Worm (Caenorhabditis elegans) whole organism, mixed stage, embryonic: Measurements from ENCODE around the gene lin-5.

Experiments
- blmp-1 ChIP-seq: fragments of 150-350 bp; optimal IDR thresholded peaks from 2 replicates; lab custom pipeline; 2014; ENCODE audit warnings: missing biosample characterization, missing genetic modification characterization
- ceh-43 ChIP-seq: fragments of 200-800 bp; sonication (Bioruptor generic); optimal IDR thresholded peaks from 2 replicates; lab custom pipeline; 2018; ENCODE audit warnings: mild to moderate bottlenecking, missing genetic modification characterization, moderate library complexity, missing compliant biosample characterization
- elt-1 ChIP-seq: sonication (generic microtip); optimal IDR thresholded peaks from 2 replicates; lab custom pipeline; 2017; ENCODE audit warnings: missing genetic modification characterization, mild to moderate bottlenecking, missing compliant biosample characterization, antibody characterized with exemption, moderate library complexity, borderline replicate concordance; ENCODE audit not compliant: insufficient read depth
- ham-2 ChIP-seq: fragments of 200-800 bp; sonication (Bioruptor generic); optimal IDR thresholded peaks from 2 replicates; lab custom pipeline; 2018; ENCODE audit warnings: mild to moderate bottlenecking, missing genetic modification characterization, missing compliant biosample characterization
- mep-1 ChIP-seq: fragments of 150-350 bp; optimal IDR thresholded peaks from 2 replicates; lab custom pipeline; 2017; ENCODE audit warnings: missing biosample characterization, missing genetic modification reagents, missing genetic modification characterization, inconsistent platforms
- nhr-76 ChIP-seq: sonication (generic microtip); optimal IDR thresholded peaks from 2 replicates; lab custom pipeline; 2017; ENCODE audit warnings: missing biosample characterization, missing genetic modification characterization
- pha-4 ChIP-seq: fragments of 150-350 bp; optimal IDR thresholded peaks from 2 replicates; lab custom pipeline; 2018; ENCODE audit warnings: missing biosample characterization, missing genetic modification reagents, missing genetic modification characterization
- sptf-1 ChIP-seq: sonication (generic microtip); optimal IDR thresholded peaks from 2 replicates; lab custom pipeline; 2017; ENCODE audit warnings: mild to moderate bottlenecking, missing genetic modification characterization, moderate library complexity, missing compliant biosample characterization
- tbx-8 ChIP-seq: fragments of 200-800 bp; sonication (Bioruptor generic); optimal IDR thresholded peaks from 2 replicates; lab custom pipeline; 2018; ENCODE audit warnings: mild to moderate bottlenecking, missing genetic modification characterization, moderate library complexity, missing compliant biosample characterization
- unc-62 ChIP-seq: fragments of 150-350 bp; optimal IDR thresholded peaks from 2 replicates; lab custom pipeline; 2014; ENCODE audit warnings: missing biosample characterization, missing genetic modification reagents, missing genetic modification characterization

DNA sequence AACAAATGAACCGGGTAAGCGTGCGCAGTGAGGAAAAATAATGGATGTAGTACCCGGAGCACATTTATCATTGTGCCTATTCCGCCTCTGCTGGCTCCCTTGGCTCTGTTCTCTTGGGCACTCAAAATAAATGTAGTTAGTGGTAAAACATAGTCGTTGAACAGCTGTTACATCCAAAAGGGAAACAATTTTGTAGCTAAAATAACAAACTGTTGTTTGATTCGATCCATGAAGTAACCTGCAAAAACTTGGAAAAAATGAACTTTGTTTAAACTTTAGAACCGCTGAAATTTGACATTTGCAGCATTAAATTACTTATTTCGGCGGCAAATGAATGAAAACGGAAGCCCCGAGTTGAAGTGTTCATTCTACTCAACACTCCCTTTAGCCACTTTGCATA lies 33.3 kb downstream of the lin-5 start:
- no peak for TF ChIP-seq tbx-8 (GFP tag; lab: Kevin White, UChicago)
- no peak for TF ChIP-seq blmp-1 (tag; lab: Kevin White, UChicago)
- no peak for TF ChIP-seq mep-1
- no peak for TF ChIP-seq ham-2 (GFP tag; lab: Kevin White, UChicago)
- no peak for TF ChIP-seq sptf-1
- TF ChIP-seq nhr-76 (tag; lab: Kevin White, UChicago) = no peak
- no peak for TF ChIP-seq ceh-43 (GFP tag; lab: Kevin White, UChicago)
- TF ChIP-seq unc-62 (GFP tag; lab: Kevin White, UChicago) = no peak
- no peak for TF ChIP-seq pha-4 (tag; lab: Kevin White, UChicago)
- no peak for TF ChIP-seq elt-1 (tag; lab: Kevin White, UChicago)
